Worm (Caenorhabditis elegans) whole organism, young adult: ENCODE data around the gene tebp-1.

Source experiments
- K12H6.12 ChIP-seq: fragments of 200-800 bp; sonication (Bioruptor generic); optimal IDR thresholded peaks from 2 replicates; lab custom pipeline; 2018; ENCODE audit warnings: mild to moderate bottlenecking, missing genetic modification characterization, missing compliant biosample characterization
- die-1 ChIP-seq: sonication (generic microtip); optimal IDR thresholded peaks from 2 replicates; lab custom pipeline; 2016; ENCODE audit warnings: missing genotype, mild to moderate bottlenecking, missing genetic modification characterization, missing compliant biosample characterization
- dox-1 ChIP-seq: fragments of 200-800 bp; sonication (Bioruptor generic); IDR thresholded peaks from 2 replicates; pipeline ENCODE4 v1.3.6; 2022; ENCODE audit warnings: missing genetic modification reagents, missing genetic modification characterization, missing compliant biosample characterization
- lin-35 ChIP-seq, 3 experiments: fragments of 150-350 bp in 2 of 3; sonication (generic microtip) in 1 of 3; optimal IDR thresholded peaks; 2 replicates each; lab custom pipeline; 2014 to 2018; ENCODE audit warnings: missing biosample characterization in 3 of 3, missing genetic modification characterization in 3 of 3, missing genetic modification reagents in 3 of 3
- madf-8 ChIP-seq: fragments of 200-800 bp; sonication (Bioruptor generic); conservative IDR thresholded peaks from 2 replicates; pipeline ENCODE4 v1.3.6; 2022; ENCODE audit warnings: missing genetic modification reagents, missing genetic modification characterization, missing compliant biosample characterization
- snpc-3.4 ChIP-seq: sonication (generic microtip); optimal IDR thresholded peaks from 2 replicates; lab custom pipeline; 2017; ENCODE audit warnings: missing genetic modification characterization, mild to moderate bottlenecking, missing compliant biosample characterization, antibody characterized with exemption, moderate library complexity, missing genotype, missing genetic modification reagents
- sptf-2 ChIP-seq: fragments of 200-800 bp; sonication (Bioruptor generic); optimal IDR thresholded peaks from 2 replicates; lab custom pipeline; 2018; ENCODE audit warnings: mild to moderate bottlenecking, missing genetic modification characterization, missing compliant biosample characterization

- TF ChIP-seq K12H6.12 (no peak), lin-35 (GFP tag; optimal IDR thresholded peaks at IDR 0.05; lab: Kevin White, UChicago) (no peak), dox-1 (no peak), snpc-3.4 (tag; lab: Kevin White, UChicago) (no peak), die-1 (tag; lab: Kevin White, UChicago) (no peak), sptf-2 (no peak), madf-8 (GFP tag; lab: Robert Waterston, UW) (no peak)
These were observed 16.0 kb downstream of the tebp-1 start, which contains the start of gene acr-20 for ce11 chrII:14377796-14378195.
